Fruit fly (Drosophila melanogaster): ENCODE results near the gene CG14443.

Gene CG14443

DNA sequence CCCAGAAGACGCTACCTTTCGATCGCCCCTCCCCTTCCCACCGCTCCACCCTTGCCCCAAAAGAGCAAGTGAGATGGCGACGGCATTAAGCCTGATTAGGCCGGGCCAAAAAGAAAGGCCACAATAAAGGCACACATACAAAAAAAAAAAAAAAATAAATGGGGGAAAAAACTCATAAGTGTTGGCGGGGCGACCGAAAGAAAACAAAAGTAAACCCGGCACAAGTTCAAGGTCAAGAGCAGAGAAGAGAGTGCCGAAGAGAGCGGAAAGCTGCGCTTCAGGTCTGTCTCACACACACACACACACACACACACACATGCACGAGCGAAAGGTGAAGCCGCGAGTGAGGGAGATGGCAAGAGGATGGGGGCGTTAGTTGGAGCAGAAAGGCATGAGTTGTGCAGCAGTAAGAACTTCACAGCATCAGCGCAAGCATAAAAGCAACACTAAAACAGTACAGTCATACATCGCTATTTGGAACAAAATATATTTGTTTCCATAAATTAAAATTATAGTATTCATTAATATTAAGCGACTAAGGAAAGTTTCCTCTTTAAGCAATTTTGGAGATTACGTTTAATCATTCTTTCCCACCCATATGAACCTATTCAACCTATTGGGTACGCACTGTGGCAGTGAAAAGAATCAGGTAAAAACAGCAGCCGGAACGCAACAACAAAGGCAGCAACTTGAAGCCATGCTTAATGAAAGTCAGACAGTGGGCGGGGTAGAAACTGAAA is 9.6 kb upstream of the CG14443 start (continued):
- peak; percentile 70 for TF ChIP-seq acj6 (GFP tag; optimal IDR thresholded peaks at IDR 0.05)
- TF ChIP-seq Hr38 (GFP tag; optimal IDR thresholded peaks at IDR 0.05), result no peak
- peak; percentile 56 for TF ChIP-seq CG32006 (GFP tag; optimal IDR thresholded peaks at IDR 0.05)
- TF ChIP-seq vri (GFP tag; optimal IDR thresholded peaks at IDR 0.05), result peak; percentile 69
- peak; percentile 10 for TF ChIP-seq Hr4 (GFP tag; optimal IDR thresholded peaks at IDR 0.05)
- peak; percentile 15 for TF ChIP-seq CG6276 (GFP tag; optimal IDR thresholded peaks at IDR 0.05)
- TF ChIP-seq fd59A (GFP tag; optimal IDR thresholded peaks at IDR 0.05), result peak; percentile 12
- TF ChIP-seq CG11294 (GFP tag; IDR thresholded peaks at IDR 0.05), result 0 out of 2 replicates have a peak, but pooled peaks have one; percentile 37
- TF ChIP-seq OdsH (GFP tag; optimal IDR thresholded peaks at IDR 0.05), result peak; percentile 55
- TF ChIP-seq CG11902 (GFP tag; optimal IDR thresholded peaks at IDR 0.05), result peak; percentile 17
- TF ChIP-seq CG6163 (GFP tag; IDR thresholded peaks at IDR 0.05), result peak; percentile 78; the same call in 2 of the 3 replicates
- no peak for TF ChIP-seq CG16779 (tag; optimal IDR thresholded peaks at IDR 0.05)
- peak; percentile 29 for TF ChIP-seq CG1621 (tag; optimal IDR thresholded peaks at IDR 0.05)
- no peak for TF ChIP-seq fd85E (GFP tag; optimal IDR thresholded peaks at IDR 0.05)
- TF ChIP-seq Smox (GFP tag; optimal IDR thresholded peaks at IDR 0.05), result peak; percentile 67
- TF ChIP-seq topi (GFP tag; optimal IDR thresholded peaks at IDR 0.05), result peak; percentile 54
- TF ChIP-seq Sox14 (GFP tag; optimal IDR thresholded peaks at IDR 0.05), result peak; percentile 64
- peak; percentile 47 for TF ChIP-seq Hr39 (GFP tag; optimal IDR thresholded peaks at IDR 0.05)

DNA sequence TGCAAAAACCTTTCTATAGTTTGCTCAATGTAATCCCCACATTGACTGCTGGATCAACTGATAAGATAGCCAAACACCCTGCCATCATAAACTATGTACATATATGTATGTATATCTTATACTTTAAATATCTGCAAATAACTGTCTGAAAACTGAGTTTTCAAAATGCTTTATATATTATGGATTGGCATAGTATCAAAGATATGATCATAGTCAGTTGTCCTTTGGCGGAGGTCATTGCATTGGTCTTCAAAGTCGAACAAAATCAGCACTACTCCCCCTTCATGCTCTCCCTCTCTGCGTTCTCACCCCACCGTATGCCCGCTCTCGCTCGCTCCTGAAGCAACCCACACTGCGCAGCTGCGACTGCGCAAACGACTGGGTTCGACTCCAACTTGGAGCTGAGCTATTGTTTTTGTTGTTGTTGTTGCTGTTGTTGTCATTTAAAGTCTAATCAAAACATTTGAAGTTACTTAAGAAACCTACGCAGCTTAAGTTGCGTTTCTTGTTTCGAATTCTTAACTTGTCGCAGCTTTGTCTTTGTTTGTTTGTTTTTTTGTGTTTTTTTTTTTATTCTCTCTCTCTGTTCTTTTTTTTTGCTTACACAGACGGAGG is 8.7 kb upstream of the CG14443 start:
- TF ChIP-seq CG15336 (GFP tag; IDR thresholded peaks at IDR 0.05) (0 out of 2 replicates have a peak, but pooled peaks have one; percentile 8), eg (GFP tag; IDR thresholded peaks at IDR 0.05) (0 out of 3 replicates have a peak, but pooled peaks have one; percentile 22), Eip78C (GFP tag) (peak; percentile 69), Hr4 (GFP tag; optimal IDR thresholded peaks at IDR 0.05) (peak; percentile 1), Hr38 (GFP tag; optimal IDR thresholded peaks at IDR 0.05) (no peak), topi (GFP tag; optimal IDR thresholded peaks at IDR 0.05) (peak; percentile 9), acj6 (GFP tag; optimal IDR thresholded peaks at IDR 0.05) (no peak), Eip93F (GFP tag; optimal IDR thresholded peaks at IDR 0.05) (no peak), cyc (GFP tag; optimal IDR thresholded peaks at IDR 0.05) (no peak), CG32006 (GFP tag; optimal IDR thresholded peaks at IDR 0.05) (peak; percentile 24), CG10631 (GFP tag; optimal IDR thresholded peaks at IDR 0.05) (peak; percentile 14), fkh (GFP tag; optimal IDR thresholded peaks at IDR 0.05) (peak; percentile 4)

DNA sequence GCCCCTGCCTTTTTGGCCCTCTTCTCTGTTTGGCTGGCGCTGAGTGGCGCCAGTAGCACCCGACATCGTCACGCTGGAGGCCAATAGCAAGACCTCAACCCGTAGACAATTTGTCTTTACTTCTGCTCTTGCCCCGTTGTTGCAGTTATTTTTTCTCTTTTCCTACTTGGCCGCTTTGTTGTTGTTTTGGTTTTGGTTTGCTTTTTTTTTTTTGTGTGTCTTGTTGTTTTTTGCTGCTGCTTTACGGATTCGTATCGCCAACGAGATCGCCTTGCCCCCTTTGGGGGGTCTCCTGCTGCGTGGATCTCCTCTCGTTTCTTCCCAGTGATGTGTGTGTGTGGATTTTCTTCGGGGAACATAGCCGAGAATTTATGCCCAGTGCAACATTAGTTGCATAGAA is 1.9 kb upstream of the CG14443 start:
- TF ChIP-seq CG10631 (GFP tag; optimal IDR thresholded peaks at IDR 0.05) (no peak), CG31627 (GFP tag; optimal IDR thresholded peaks at IDR 0.05) (no peak), CG34406 (GFP tag; optimal IDR thresholded peaks at IDR 0.05) (no peak), Sox102F (GFP tag; optimal IDR thresholded peaks at IDR 0.05) (no peak), Eip75B (GFP tag; optimal IDR thresholded peaks at IDR 0.05) (peak; percentile 22), CG16779 (tag; optimal IDR thresholded peaks at IDR 0.05) (peak; percentile 55), OdsH (GFP tag; optimal IDR thresholded peaks at IDR 0.05) (no peak), Hr4 (GFP tag; optimal IDR thresholded peaks at IDR 0.05) (no peak), CG7368 (GFP tag; optimal IDR thresholded peaks at IDR 0.05) (no peak), CG4318 (GFP tag; optimal IDR thresholded peaks at IDR 0.05) (no peak), lz (GFP tag; optimal IDR thresholded peaks at IDR 0.05) (no peak), Ets21C (GFP tag; optimal IDR thresholded peaks at IDR 0.05) (no peak), CG8119 (GFP tag; IDR thresholded peaks at IDR 0.05) (peak; percentile 91), CG11902 (GFP tag; optimal IDR thresholded peaks at IDR 0.05) (no peak), CG11294 (GFP tag; IDR thresholded peaks at IDR 0.05) (no peak), CG8632 (GFP tag; optimal IDR thresholded peaks at IDR 0.05) (no peak), fkh (GFP tag; optimal IDR thresholded peaks at IDR 0.05) (no peak), Eip93F (GFP tag; optimal IDR thresholded peaks at IDR 0.05) (no peak), ss (GFP tag; optimal IDR thresholded peaks at IDR 0.05) (peak; percentile 68 to 71), Ets96B (tag; optimal IDR thresholded peaks at IDR 0.05) (no peak), dsx (GFP tag; optimal IDR thresholded peaks at IDR 0.05; ENCODE audit: poor library complexity, severe bottlenecking) (peak; percentile 55), Hr38 (GFP tag; optimal IDR thresholded peaks at IDR 0.05) (no peak), CG6792 (GFP tag; optimal IDR thresholded peaks at IDR 0.05) (no peak), CG3919 (GFP tag; optimal IDR thresholded peaks at IDR 0.05) (peak; percentile 1), CG9139 (GFP tag; optimal IDR thresholded peaks at IDR 0.05) (peak; percentile 57), vri (GFP tag; optimal IDR thresholded peaks at IDR 0.05) (no peak), Smox (GFP tag; optimal IDR thresholded peaks at IDR 0.05) (no peak), Met (GFP tag; optimal IDR thresholded peaks at IDR 0.05) (no peak), svp (GFP tag) (no peak), fd59A (GFP tag; optimal IDR thresholded peaks at IDR 0.05) (no peak), pdm3 (GFP tag; optimal IDR thresholded peaks at IDR 0.05) (peak; percentile 8)
